Worm (Caenorhabditis elegans) whole organism, mixed stage, embryonic: ENCODE results near the gene set-2.

ENCODE experiments used
- M03D4.4 ChIP-seq: sonication (generic microtip); optimal IDR thresholded peaks from 2 replicates; lab custom pipeline; 2017; ENCODE audit warnings: mild to moderate bottlenecking, missing genetic modification characterization, missing compliant biosample characterization
- blmp-1 ChIP-seq: fragments of 150-350 bp; optimal IDR thresholded peaks from 2 replicates; lab custom pipeline; 2014; ENCODE audit warnings: missing biosample characterization, missing genetic modification characterization
- ceh-43 ChIP-seq: fragments of 200-800 bp; sonication (Bioruptor generic); optimal IDR thresholded peaks from 2 replicates; lab custom pipeline; 2018; ENCODE audit warnings: mild to moderate bottlenecking, missing genetic modification characterization, moderate library complexity, missing compliant biosample characterization
- ceh-83 ChIP-seq: fragments of 200-800 bp; sonication (Bioruptor generic); optimal IDR thresholded peaks from 2 replicates; lab custom pipeline; 2018; ENCODE audit warnings: mild to moderate bottlenecking, missing genetic modification characterization, missing compliant biosample characterization
- ces-1 ChIP-seq: fragments of 150-350 bp; optimal IDR thresholded peaks from 2 replicates; lab custom pipeline; 2014; ENCODE audit warnings: missing biosample characterization, missing genetic modification reagents, missing genetic modification characterization
- cnd-1 ChIP-seq: fragments of 200-800 bp; sonication (Bioruptor generic); optimal IDR thresholded peaks from 2 replicates; lab custom pipeline; 2018; ENCODE audit warnings: mild to moderate bottlenecking, missing genetic modification characterization, missing compliant biosample characterization
- drap-1 ChIP-seq: fragments of 200-800 bp; sonication (Bioruptor generic); optimal IDR thresholded peaks from 3 replicates; lab custom pipeline; 2018; ENCODE audit warnings: mild to moderate bottlenecking, missing genetic modification characterization, missing compliant biosample characterization
- elt-1 ChIP-seq: sonication (generic microtip); optimal IDR thresholded peaks from 2 replicates; lab custom pipeline; 2017; ENCODE audit warnings: missing genetic modification characterization, mild to moderate bottlenecking, missing compliant biosample characterization, antibody characterized with exemption, moderate library complexity, borderline replicate concordance; ENCODE audit not compliant: insufficient read depth
- elt-3 ChIP-seq: fragments of 150-350 bp; optimal IDR thresholded peaks from 2 replicates; lab custom pipeline; 2014; ENCODE audit warnings: missing biosample characterization, missing genetic modification characterization
- flh-1 ChIP-seq: fragments of 200-800 bp; sonication (Bioruptor generic); optimal IDR thresholded peaks from 2 replicates; lab custom pipeline; 2018; ENCODE audit warnings: mild to moderate bottlenecking, missing genetic modification characterization, moderate library complexity, missing compliant biosample characterization
- ham-2 ChIP-seq: fragments of 200-800 bp; sonication (Bioruptor generic); optimal IDR thresholded peaks from 2 replicates; lab custom pipeline; 2018; ENCODE audit warnings: mild to moderate bottlenecking, missing genetic modification characterization, missing compliant biosample characterization
- lin-13 ChIP-seq: fragments of 150-350 bp; optimal IDR thresholded peaks from 2 replicates; lab custom pipeline; 2014; ENCODE audit warnings: missing biosample characterization, missing genetic modification characterization
- lin-32 ChIP-seq: fragments of 200-800 bp; sonication (Bioruptor generic); optimal IDR thresholded peaks from 2 replicates; lab custom pipeline; 2018; ENCODE audit warnings: mild to moderate bottlenecking, missing genetic modification characterization, missing compliant biosample characterization
- lsy-2 ChIP-seq: fragments of 150-350 bp; optimal IDR thresholded peaks from 2 replicates; lab custom pipeline; 2014; ENCODE audit warnings: missing biosample characterization, missing genetic modification characterization
- mab-5 ChIP-seq: fragments of 150-350 bp; optimal IDR thresholded peaks from 2 replicates; lab custom pipeline; 2014; ENCODE audit warnings: missing biosample characterization, missing genetic modification characterization
- mep-1 ChIP-seq: fragments of 150-350 bp; optimal IDR thresholded peaks from 2 replicates; lab custom pipeline; 2017; ENCODE audit warnings: missing biosample characterization, missing genetic modification reagents, missing genetic modification characterization, inconsistent platforms
- mls-2 ChIP-seq: sonication (generic microtip); optimal IDR thresholded peaks from 2 replicates; lab custom pipeline; 2016; ENCODE audit warnings: mild to moderate bottlenecking, missing genetic modification characterization, moderate library complexity, missing compliant biosample characterization
- nhr-12 ChIP-seq: fragments of 150-350 bp; optimal IDR thresholded peaks from 2 replicates; lab custom pipeline; 2014; ENCODE audit warnings: missing biosample characterization, missing genetic modification characterization
- nhr-2 ChIP-seq: fragments of 150-350 bp; optimal IDR thresholded peaks from 2 replicates; lab custom pipeline; 2014; ENCODE audit warnings: missing biosample characterization, missing genetic modification characterization
- nhr-237 ChIP-seq: fragments of 150-350 bp; optimal IDR thresholded peaks from 2 replicates; lab custom pipeline; 2014; ENCODE audit warnings: missing biosample characterization, missing genetic modification characterization
- nhr-28 ChIP-seq: fragments of 150-350 bp; optimal IDR thresholded peaks from 2 replicates; lab custom pipeline; 2014; ENCODE audit warnings: missing biosample characterization, missing genetic modification characterization
- pha-4 ChIP-seq: fragments of 150-350 bp; optimal IDR thresholded peaks from 2 replicates; lab custom pipeline; 2018; ENCODE audit warnings: missing biosample characterization, missing genetic modification reagents, missing genetic modification characterization
- sem-2 ChIP-seq: fragments of 200-800 bp; sonication (Bioruptor generic); optimal IDR thresholded peaks from 2 replicates; lab custom pipeline; 2018; ENCODE audit warnings: mild to moderate bottlenecking, missing genetic modification characterization, missing compliant biosample characterization
- snpc-4 ChIP-seq: fragments of 150-350 bp; optimal IDR thresholded peaks from 2 replicates; lab custom pipeline; 2014; ENCODE audit warnings: missing biosample characterization, missing genetic modification characterization
- sptf-1 ChIP-seq: sonication (generic microtip); optimal IDR thresholded peaks from 2 replicates; lab custom pipeline; 2017; ENCODE audit warnings: mild to moderate bottlenecking, missing genetic modification characterization, moderate library complexity, missing compliant biosample characterization
- tbx-8 ChIP-seq: fragments of 200-800 bp; sonication (Bioruptor generic); optimal IDR thresholded peaks from 2 replicates; lab custom pipeline; 2018; ENCODE audit warnings: mild to moderate bottlenecking, missing genetic modification characterization, moderate library complexity, missing compliant biosample characterization
- unc-39 ChIP-seq: fragments of 150-350 bp; optimal IDR thresholded peaks from 2 replicates; lab custom pipeline; 2014; ENCODE audit warnings: missing biosample characterization, missing genetic modification characterization
- unc-62 ChIP-seq: fragments of 150-350 bp; optimal IDR thresholded peaks from 2 replicates; lab custom pipeline; 2014; ENCODE audit warnings: missing biosample characterization, missing genetic modification reagents, missing genetic modification characterization
- zip-8 ChIP-seq: fragments of 150-350 bp; optimal IDR thresholded peaks from 2 replicates; lab custom pipeline; 2014; ENCODE audit warnings: missing biosample characterization, missing genetic modification characterization
- ztf-11 ChIP-seq: fragments of 150-350 bp; optimal IDR thresholded peaks from 2 replicates; lab custom pipeline; 2014; ENCODE audit warnings: missing biosample characterization, missing genetic modification characterization

Gene set-2

ce11 chrIII:4899035-4899578, 30.9 kb downstream of the set-2 start, which contains the start of gene nhl-2:
nhl-2 (minus strand) TSS chrIII:4899085.
- TF ChIP-seq lin-13 = no peak
- no peak for TF ChIP-seq lsy-2 (tag; lab: Kevin White, UChicago)
- TF ChIP-seq snpc-4 (tag; lab: Kevin White, UChicago) = no peak
- TF ChIP-seq ceh-43 (GFP tag; lab: Kevin White, UChicago) = no peak
- no peak for TF ChIP-seq sem-2 (GFP tag; lab: Kevin White, UChicago)
- no peak for TF ChIP-seq tbx-8 (GFP tag; lab: Kevin White, UChicago)

ce11 chrIII:4895313-4895712, 34.7 kb downstream of the set-2 start:
- TF ChIP-seq lin-32 (GFP tag; lab: Kevin White, UChicago) (no peak), ham-2 (GFP tag; lab: Kevin White, UChicago) (no peak), unc-39 (tag; lab: Kevin White, UChicago) (no peak), blmp-1 (tag; lab: Kevin White, UChicago) (no peak), ceh-43 (GFP tag; lab: Kevin White, UChicago) (no peak)

- no peak for TF ChIP-seq mls-2 (tag; lab: Kevin White, UChicago)
- no peak for TF ChIP-seq snpc-4 (tag; lab: Kevin White, UChicago)
- TF ChIP-seq sptf-1 (tag; lab: Kevin White, UChicago) = no peak
- TF ChIP-seq lin-13 = no peak
- no peak for TF ChIP-seq M03D4.4 (tag; lab: Kevin White, UChicago)
- TF ChIP-seq ztf-11 = no peak
- no peak for TF ChIP-seq drap-1
- no peak for TF ChIP-seq ham-2 (GFP tag; lab: Kevin White, UChicago)
- no peak for TF ChIP-seq elt-1 (tag; lab: Kevin White, UChicago)
- TF ChIP-seq ceh-83 = no peak
- no peak for TF ChIP-seq elt-3 (tag; lab: Kevin White, UChicago)
- no peak for TF ChIP-seq flh-1 (GFP tag; lab: Kevin White, UChicago)
- TF ChIP-seq mab-5 (tag; lab: Kevin White, UChicago) = no peak
- no peak for TF ChIP-seq zip-8 (tag; lab: Kevin White, UChicago)
- no peak for TF ChIP-seq nhr-12
- TF ChIP-seq cnd-1 (tag; lab: Kevin White, UChicago) = no peak
- TF ChIP-seq blmp-1 (tag; lab: Kevin White, UChicago) = no peak
These were observed 36.5 kb downstream of the set-2 start, which contains the start of gene F26F4.6 for ce11 chrIII:4893540-4893939. F26F4.6 (minus strand) TSS chrIII:4893640.

- TF ChIP-seq pha-4 (tag; lab: Kevin White, UChicago) (no peak), nhr-12 (no peak), sptf-1 (tag; lab: Kevin White, UChicago) (no peak), mep-1 (no peak), lin-32 (GFP tag; lab: Kevin White, UChicago) (no peak), elt-3 (tag; lab: Kevin White, UChicago) (no peak), ceh-83 (no peak), ham-2 (GFP tag; lab: Kevin White, UChicago) (no peak), zip-8 (tag; lab: Kevin White, UChicago) (no peak)
- TF ChIP-seq, all 35 proteins: peak for 0
These were observed 39.0 kb downstream of the set-2 start, which contains the start of gene F26F4.5 for ce11 chrIII:4890997-4891396. F26F4.5 (minus strand) TSS chrIII:4891252.

- TF ChIP-seq M03D4.4 (tag; lab: Kevin White, UChicago) (no peak), lin-13 (no peak), nhr-12 (no peak), nhr-28 (no peak), flh-1 (GFP tag; lab: Kevin White, UChicago) (no peak), ces-1 (GFP tag; lab: Kevin White, UChicago) (no peak), ztf-11 (no peak), drap-1 (no peak), sptf-1 (tag; lab: Kevin White, UChicago) (no peak), unc-62 (GFP tag; lab: Kevin White, UChicago) (no peak), blmp-1 (tag; lab: Kevin White, UChicago) (no peak), zip-8 (tag; lab: Kevin White, UChicago) (no peak), lin-32 (GFP tag; lab: Kevin White, UChicago) (no peak), sem-2 (GFP tag; lab: Kevin White, UChicago) (no peak), nhr-237 (tag; lab: Kevin White, UChicago) (no peak), mab-5 (tag; lab: Kevin White, UChicago) (no peak), ham-2 (GFP tag; lab: Kevin White, UChicago) (no peak), nhr-2 (tag; lab: Kevin White, UChicago) (no peak)
These were observed 42.7 kb downstream of the set-2 start, which contains the start of gene clec-6 for ce11 chrIII:4887291-4887690. clec-6 (minus strand) TSS chrIII:4887444.
